Worm (Caenorhabditis elegans): ENCODE data around the gene T06E6.1.

DNA sequence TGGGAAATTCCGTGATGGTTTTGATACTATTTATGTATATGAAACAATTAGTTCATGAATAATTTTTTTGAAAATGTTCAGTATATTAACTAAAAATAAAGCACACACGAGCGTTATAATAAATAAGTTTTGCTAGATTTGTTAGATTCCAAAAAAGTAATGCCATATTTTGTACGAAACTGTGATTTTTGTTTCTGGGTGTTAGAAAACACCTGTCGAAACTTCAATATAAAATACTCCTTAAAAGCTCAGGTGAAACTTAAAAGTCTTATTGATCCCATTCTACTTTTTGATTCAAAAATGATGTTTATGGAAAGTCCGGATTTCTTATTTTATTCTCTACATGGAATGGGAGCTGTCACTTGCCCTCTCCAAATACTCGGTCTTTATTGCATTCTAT lies 21.2 kb upstream of the T06E6.1 start, which contains the start of gene srh-265:
- TF ChIP-seq ces-1 (GFP tag; optimal IDR thresholded peaks at IDR 0.05) (no peak), lin-13 (tag; optimal IDR thresholded peaks at IDR 0.05) (no peak), ceh-39 (tag; optimal IDR thresholded peaks at IDR 0.05) (no peak), elt-1 (tag; optimal IDR thresholded peaks at IDR 0.05; ENCODE audit: borderline replicate concordance, insufficient read depth) (no peak), elt-3 (tag; optimal IDR thresholded peaks at IDR 0.05) (no peak), unc-62 (GFP tag; optimal IDR thresholded peaks at IDR 0.05) (no peak), mab-5 (tag; optimal IDR thresholded peaks at IDR 0.05) (no peak), nhr-237 (tag; optimal IDR thresholded peaks at IDR 0.05) (no peak), lsy-2 (tag; optimal IDR thresholded peaks at IDR 0.05) (no peak), blmp-1 (tag; optimal IDR thresholded peaks at IDR 0.05) (no peak), nhr-12 (tag; optimal IDR thresholded peaks at IDR 0.05) (no peak), snpc-4 (tag; optimal IDR thresholded peaks at IDR 0.05) (no peak), nhr-2 (tag; optimal IDR thresholded peaks at IDR 0.05) (no peak)

Measured in whole organism, mixed stage, embryonic.